Fruit fly (Drosophila melanogaster): Measurements from ENCODE around the gene mRpS22.

- TF ChIP-seq acj6 (GFP tag; optimal IDR thresholded peaks at IDR 0.05) (no peak), Sox102F (GFP tag; optimal IDR thresholded peaks at IDR 0.05) (no peak), Ets21C (GFP tag; optimal IDR thresholded peaks at IDR 0.05) (no peak)
These were observed 30.0 kb downstream of the mRpS22 start for dm6 chr3R:27946555-27947204.

Measured in whole organism, prepupa.